Worm (Caenorhabditis elegans): ENCODE measurements around the gene F35D2.6.
A peak's percentile ranks its signal among the peaks of the same experiment; 100 is the strongest.

Gene F35D2.6

ce11 chrII:7537603-7538230 is 39.8 kb upstream of the F35D2.6 start, which contains the start of gene nfi-1 (continued):
- no peak for TF ChIP-seq hlh-15 (tag; optimal IDR thresholded peaks at IDR 0.05)
- no peak for TF ChIP-seq ceh-19 (GFP tag; optimal IDR thresholded peaks at IDR 0.05)
- peak; percentile 17 for TF ChIP-seq fax-1 (tag; optimal IDR thresholded peaks at IDR 0.05)
- TF ChIP-seq ceh-31 (tag; optimal IDR thresholded peaks at IDR 0.05): peak; percentile 67

- TF ChIP-seq lim-6 (tag; optimal IDR thresholded peaks at IDR 0.05): no peak
- TF ChIP-seq syd-9 (tag; optimal IDR thresholded peaks at IDR 0.05): no peak
- no peak for TF ChIP-seq elt-4 (tag; optimal IDR thresholded peaks at IDR 0.05)
Observed at ce11 chrII:7542952-7543351, 34.6 kb upstream of the F35D2.6 start.

ce11 chrII:7543808-7544207 is 33.7 kb upstream of the F35D2.6 start, which contains the start of gene rol-8:
rol-8 (plus strand) TSS chrII:7544108.
- TF ChIP-seq fkh-10 (GFP tag; optimal IDR thresholded peaks at IDR 0.05) (no peak), che-1 (tag; optimal IDR thresholded peaks at IDR 0.05) (no peak), tbx-2 (tag; optimal IDR thresholded peaks at IDR 0.05) (no peak), ceh-30 (tag; optimal IDR thresholded peaks at IDR 0.05) (no peak), ceh-31 (tag; optimal IDR thresholded peaks at IDR 0.05) (no peak), ceh-9 (tag; optimal IDR thresholded peaks at IDR 0.05) (no peak), ceh-34 (tag; optimal IDR thresholded peaks at IDR 0.05) (no peak), K02D7.2 (tag; optimal IDR thresholded peaks at IDR 0.05) (no peak)

ce11 chrII:7544782-7545181 is 32.7 kb upstream of the F35D2.6 start:
- no peak for TF ChIP-seq fkh-10 (GFP tag; optimal IDR thresholded peaks at IDR 0.05)
- TF ChIP-seq sdc-2 (tag; optimal IDR thresholded peaks at IDR 0.05): no peak
- TF ChIP-seq ceh-34 (tag; optimal IDR thresholded peaks at IDR 0.05): no peak
- TF ChIP-seq tbx-2 (tag; optimal IDR thresholded peaks at IDR 0.05): no peak
- no peak for TF ChIP-seq dmd-4 (tag; optimal IDR thresholded peaks at IDR 0.05; ENCODE audit: borderline replicate concordance)
- no peak for TF ChIP-seq lim-6 (tag; optimal IDR thresholded peaks at IDR 0.05)
- TF ChIP-seq hlh-13 (GFP tag; optimal IDR thresholded peaks at IDR 0.05): no peak
- no peak for TF ChIP-seq pat-9 (tag; optimal IDR thresholded peaks at IDR 0.05)
- no peak for TF ChIP-seq elt-4 (tag; optimal IDR thresholded peaks at IDR 0.05)
- TF ChIP-seq ceh-18 (tag; optimal IDR thresholded peaks at IDR 0.05): no peak
- no peak for TF ChIP-seq ceh-31 (tag; optimal IDR thresholded peaks at IDR 0.05)
- no peak for TF ChIP-seq ceh-6 (GFP tag; optimal IDR thresholded peaks at IDR 0.05)
- no peak for TF ChIP-seq ztf-16 (tag; optimal IDR thresholded peaks at IDR 0.05)
- TF ChIP-seq lin-11 (tag; optimal IDR thresholded peaks at IDR 0.05): no peak
- no peak for TF ChIP-seq odd-2 (tag; optimal IDR thresholded peaks at IDR 0.05)
- no peak for TF ChIP-seq zip-5 (tag; optimal IDR thresholded peaks at IDR 0.05)
- TF ChIP-seq ceh-14 (tag; optimal IDR thresholded peaks at IDR 0.05): no peak
- TF ChIP-seq hlh-30 (tag; optimal IDR thresholded peaks at IDR 0.05; ENCODE audit: insufficient read depth): no peak
- TF ChIP-seq ets-4 (tag; optimal IDR thresholded peaks at IDR 0.05): no peak

ce11 chrII:7545364-7545763 is 32.1 kb upstream of the F35D2.6 start:
- no peak for TF ChIP-seq ttx-3 (tag; optimal IDR thresholded peaks at IDR 0.05)
- TF ChIP-seq ceh-18 (tag; optimal IDR thresholded peaks at IDR 0.05): no peak
- TF ChIP-seq K02D7.2 (tag; optimal IDR thresholded peaks at IDR 0.05): no peak
- no peak for TF ChIP-seq pros-1 (tag; optimal IDR thresholded peaks at IDR 0.05)
- no peak for TF ChIP-seq odd-2 (tag; optimal IDR thresholded peaks at IDR 0.05)
- TF ChIP-seq unc-55 (GFP tag; optimal IDR thresholded peaks at IDR 0.05): no peak
- no peak for TF ChIP-seq ceh-24 (tag; optimal IDR thresholded peaks at IDR 0.05)
- no peak for TF ChIP-seq syd-9 (tag; optimal IDR thresholded peaks at IDR 0.05)

- no peak for TF ChIP-seq C38D4.7 (GFP tag; optimal IDR thresholded peaks at IDR 0.05)
- TF ChIP-seq Y22D7AL.16 (tag; optimal IDR thresholded peaks at IDR 0.05): no peak
Observed at ce11 chrII:7547269-7547668, 30.2 kb upstream of the F35D2.6 start.

Data from whole organism, late embryonic.